Worm (Caenorhabditis elegans): ENCODE data around the gene K08D8.3.

K08D8.3 gene

DNA sequence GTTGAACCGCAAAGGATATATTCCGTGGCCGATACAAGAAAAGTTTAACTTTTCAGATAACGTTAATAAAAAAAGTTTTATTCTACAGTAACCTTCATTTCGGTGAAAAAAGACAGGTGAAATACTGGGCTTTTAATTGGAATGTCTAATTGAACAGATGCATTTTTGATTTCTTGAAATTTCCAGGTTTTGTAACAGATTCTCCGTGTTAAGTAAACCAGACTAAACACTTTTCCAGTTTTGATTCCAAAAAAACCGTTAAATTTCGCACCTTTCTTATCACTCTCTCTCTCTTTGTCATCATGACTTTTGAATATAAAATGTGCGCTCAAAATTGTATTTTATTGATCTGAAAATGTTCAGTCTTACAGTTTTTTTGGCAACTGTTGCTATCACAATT lies 11.8 kb upstream of the K08D8.3 start, which contains the start of gene C32H11.3:
TSS of gene C32H11.3 (plus strand) at position 301 of the 400 bp plus-strand sequence.
- TF ChIP-seq Y53F4B.3 (GFP tag; IDR thresholded peaks at IDR 0.05) (no peak), tbx-9 (tag; optimal IDR thresholded peaks at IDR 0.05; ENCODE audit: borderline replicate concordance) (no peak), zim-3 (tag; optimal IDR thresholded peaks at IDR 0.05) (no peak), rcor-1 (GFP tag; IDR thresholded peaks at IDR 0.05) (no peak), nhr-27 (tag; optimal IDR thresholded peaks at IDR 0.05) (no peak), mxl-1 (tag; optimal IDR thresholded peaks at IDR 0.05) (no peak), Y95B8A.8 (GFP tag; IDR thresholded peaks at IDR 0.05) (no peak), ztf-6 (GFP tag; IDR thresholded peaks at IDR 0.05) (no peak), zfh-2 (GFP tag; conservative IDR thresholded peaks at IDR 0.05) (no peak)

DNA sequence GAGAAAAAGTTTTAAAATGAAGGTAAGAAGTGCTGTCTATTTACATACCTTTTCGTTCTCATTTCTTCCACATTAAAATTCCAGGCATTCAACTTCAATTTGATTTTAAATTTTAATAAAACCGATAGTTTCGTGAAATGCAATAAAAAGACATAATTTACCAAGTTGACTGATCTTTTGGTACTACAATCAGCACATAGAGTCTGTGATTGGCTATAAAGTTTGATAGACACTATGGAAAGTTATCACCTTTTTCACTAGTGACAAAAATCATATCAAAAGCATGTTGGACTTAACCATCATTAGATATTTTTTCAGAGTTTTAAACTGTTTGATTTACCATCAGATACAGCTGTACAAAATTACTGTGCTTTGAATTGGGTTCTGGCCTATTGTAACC lies 9.0 kb upstream of the K08D8.3 start, which contains the start of gene srz-15:
TSS of gene srz-15 (plus strand) at position 301 of the 400 bp plus-strand sequence.
- no peak for TF ChIP-seq madf-3 (GFP tag; IDR thresholded peaks at IDR 0.05)
- no peak for TF ChIP-seq attf-3 (GFP tag; conservative IDR thresholded peaks at IDR 0.05)
- no peak for TF ChIP-seq B0261.1 (tag; optimal IDR thresholded peaks at IDR 0.05)
- TF ChIP-seq let-526 (GFP tag; IDR thresholded peaks at IDR 0.05) = no peak
- no peak for TF ChIP-seq ceh-79 (tag; optimal IDR thresholded peaks at IDR 0.05)
- TF ChIP-seq athp-1 (tag; optimal IDR thresholded peaks at IDR 0.05) = no peak
- no peak for TF ChIP-seq let-607 (tag; optimal IDR thresholded peaks at IDR 0.05)
- TF ChIP-seq mel-28 (tag; optimal IDR thresholded peaks at IDR 0.05; ENCODE audit: borderline replicate concordance) = no peak
- TF ChIP-seq hmg-20 (GFP tag; IDR thresholded peaks at IDR 0.05) = no peak
- no peak for TF ChIP-seq nhr-179 (tag; optimal IDR thresholded peaks at IDR 0.05)
- no peak for TF ChIP-seq lin-26 (GFP tag; IDR thresholded peaks at IDR 0.05)
- TF ChIP-seq hlh-12 (tag; optimal IDR thresholded peaks at IDR 0.05) = no peak

DNA sequence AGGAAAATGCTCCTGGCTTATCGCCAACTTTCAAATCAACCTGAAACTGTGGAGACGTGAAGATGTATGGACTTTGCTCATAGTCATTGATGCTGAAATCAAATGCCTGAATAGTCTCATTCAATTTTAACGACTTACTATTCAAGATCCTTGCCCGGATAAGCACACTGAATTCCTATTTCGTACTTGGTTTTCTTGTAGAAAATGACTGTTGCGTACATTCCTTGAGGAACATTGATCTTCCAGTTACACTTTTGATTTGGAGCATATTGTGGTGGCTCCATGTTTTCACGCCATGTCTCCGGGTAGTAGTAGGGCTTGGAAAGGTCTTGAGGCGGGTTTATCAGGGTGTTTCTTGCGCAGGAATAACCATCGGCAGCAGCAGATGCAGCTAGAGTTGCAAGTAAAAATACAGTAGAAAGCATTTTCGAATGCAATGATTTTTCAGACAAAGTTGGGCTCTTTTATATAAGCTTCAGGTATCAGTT lies 8.1 kb upstream of the K08D8.3 start, which contains the start of gene irg-6:
TSS of gene irg-6 (minus strand) at position 438 of the 488 bp plus-strand sequence.
- TF ChIP-seq B0035.1 (tag; optimal IDR thresholded peaks at IDR 0.05) (no peak), ama-1 (optimal IDR thresholded peaks at IDR 0.05) (no peak), ama-1 (GFP tag; optimal IDR thresholded peaks at IDR 0.05) (no peak)

DNA sequence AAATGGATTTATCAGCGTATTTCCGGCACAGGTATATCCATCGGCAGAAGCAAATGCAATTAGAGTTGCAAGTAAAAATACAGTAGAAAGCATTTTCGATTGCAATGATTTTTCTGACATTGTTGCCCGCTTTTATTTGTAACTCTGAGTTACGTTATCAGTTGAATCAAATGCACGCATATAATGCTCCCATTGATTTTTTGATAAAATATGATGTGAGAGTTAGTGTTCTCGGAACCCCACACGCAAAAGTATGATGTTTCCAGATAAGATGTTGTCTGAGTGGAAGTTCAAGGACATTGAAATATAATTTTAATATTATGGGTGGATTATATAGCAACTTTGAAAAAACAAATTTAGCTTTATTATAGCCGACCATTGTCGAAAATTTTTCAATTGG lies 5.5 kb upstream of the K08D8.3 start, which contains the start of gene K08D8.5:
TSS of gene K08D8.5 (minus strand) at position 140 of the 400 bp plus-strand sequence.
- TF ChIP-seq ceh-58 (GFP tag; IDR thresholded peaks at IDR 0.05) = no peak
- TF ChIP-seq hmg-1.2 (GFP tag; IDR thresholded peaks at IDR 0.05) = no peak
- peak; percentile 33 for TF ChIP-seq nhr-80 (tag; optimal IDR thresholded peaks at IDR 0.05)
- TF ChIP-seq B0336.3 (GFP tag; IDR thresholded peaks at IDR 0.05) = no peak

DNA sequence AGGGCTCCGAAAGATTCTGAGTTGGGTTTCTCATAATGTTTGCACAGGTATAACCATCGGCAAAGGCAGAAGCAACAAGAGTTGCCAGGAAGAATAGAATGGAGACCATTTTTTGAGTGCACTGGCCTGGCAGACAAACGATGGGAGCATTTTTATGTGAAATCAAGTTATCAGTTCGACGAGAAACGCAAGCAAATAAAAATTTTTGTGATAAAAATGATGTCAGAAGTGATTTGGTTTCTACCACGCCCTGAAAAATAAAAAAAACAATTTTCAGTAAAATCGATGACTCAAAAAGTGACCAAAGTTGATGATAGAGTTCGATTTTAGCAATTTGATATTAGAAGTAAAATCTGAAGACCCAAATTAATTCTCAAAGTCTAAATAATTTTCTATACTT lies 3.4 kb upstream of the K08D8.3 start, which contains the start of gene K08D8.4:
TSS of gene K08D8.4 (minus strand) at position 128 of the 400 bp plus-strand sequence.
- TF ChIP-seq F33H1.4 (GFP tag; IDR thresholded peaks at IDR 0.05) = no peak
- TF ChIP-seq T26A5.8 (tag; optimal IDR thresholded peaks at IDR 0.05) = no peak
- peak; percentile 74 for TF ChIP-seq nhr-80 (tag; optimal IDR thresholded peaks at IDR 0.05)
- TF ChIP-seq K11D2.4 (GFP tag; IDR thresholded peaks at IDR 0.05) = no peak
- no peak for TF ChIP-seq hlh-12 (tag; optimal IDR thresholded peaks at IDR 0.05)
- TF ChIP-seq B0336.3 (GFP tag; IDR thresholded peaks at IDR 0.05) = no peak
- no peak for TF ChIP-seq rcor-1 (GFP tag; IDR thresholded peaks at IDR 0.05)

DNA sequence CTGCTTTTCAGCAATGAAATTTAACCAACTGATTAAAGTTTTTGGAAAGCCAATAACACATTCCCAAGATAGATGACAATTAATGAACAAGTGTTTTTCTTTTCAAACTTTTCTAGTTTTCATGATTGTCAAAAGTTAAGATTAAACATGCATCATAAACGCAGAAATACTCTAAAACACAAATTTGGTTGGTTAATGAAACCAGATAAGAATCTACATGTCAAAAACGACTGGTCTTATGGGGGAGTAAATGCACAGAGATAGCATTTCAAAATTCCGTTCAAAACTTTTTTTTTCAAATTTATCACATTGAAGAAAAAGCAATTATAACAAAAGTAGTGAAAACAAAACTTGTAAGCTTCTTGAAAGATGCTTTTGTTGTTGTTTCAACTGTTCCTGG lies 2.8 kb downstream of the K08D8.3 start:
- TF ChIP-seq unc-130 (GFP tag; optimal IDR thresholded peaks at IDR 0.05) = no peak
- TF ChIP-seq sdz-38 (tag; optimal IDR thresholded peaks at IDR 0.05) = no peak
- no peak for TF ChIP-seq snpc-1.1 (tag; optimal IDR thresholded peaks at IDR 0.05; ENCODE audit: insufficient read depth)
- no peak for TF ChIP-seq B0035.1 (tag; optimal IDR thresholded peaks at IDR 0.05)
- TF ChIP-seq nhr-80 (tag; optimal IDR thresholded peaks at IDR 0.05) = peak; percentile 43
- TF ChIP-seq zfh-2 (GFP tag; conservative IDR thresholded peaks at IDR 0.05) = no peak
- no peak for TF ChIP-seq F49E8.2 (tag; optimal IDR thresholded peaks at IDR 0.05; ENCODE audit: insufficient read depth)

All from whole organism, young adult.